Worm (Caenorhabditis elegans) whole organism, young adult: ENCODE results near the gene F22E12.1.

Experiments used
- C06A6.2 ChIP-seq: fragments of 200-800 bp; sonication (Bioruptor generic); conservative IDR thresholded peaks from 2 replicates; pipeline ENCODE4 v1.3.6; 2022; ENCODE audit warnings: missing genetic modification characterization, missing compliant biosample characterization
- C17E4.6 ChIP-seq: fragments of 200-800 bp; sonication (Bioruptor generic); IDR thresholded peaks from 2 replicates; pipeline ENCODE4 v1.3.6; 2022; ENCODE audit warnings: missing genetic modification reagents, missing genetic modification characterization, missing compliant biosample characterization
- F49E8.2 ChIP-seq: sonication (generic microtip); optimal IDR thresholded peaks from 3 replicates; lab custom pipeline; 2017; ENCODE audit warnings: missing genetic modification characterization, mild to moderate bottlenecking, missing compliant biosample characterization, antibody characterized with exemption, moderate library complexity; ENCODE audit not compliant: insufficient read depth
- Y53F4B.3 ChIP-seq: fragments of 200-800 bp; sonication (Bioruptor generic); IDR thresholded peaks from 2 replicates; pipeline ENCODE4 v1.3.6; 2022; ENCODE audit warnings: missing genetic modification reagents, missing genetic modification characterization, missing compliant biosample characterization
- ama-1 ChIP-seq, 3 experiments: fragments of 150-350 bp in 1 of 3; sonication (generic microtip) in 2 of 3; optimal IDR thresholded peaks; 2 replicates each; lab custom pipeline; 2014 to 2018; ENCODE audit warnings: missing biosample characterization in 2 of 3, missing genetic modification characterization in 2 of 3, missing genetic modification reagents in 2 of 3
- ceh-91 ChIP-seq: fragments of 200-800 bp; sonication (Bioruptor generic); IDR thresholded peaks from 2 replicates; pipeline ENCODE4 v1.3.6; 2022; ENCODE audit warnings: missing genetic modification reagents, missing genetic modification characterization, missing compliant biosample characterization
- ets-4 ChIP-seq: fragments of 200-800 bp; sonication (Bioruptor generic); optimal IDR thresholded peaks from 2 replicates; lab custom pipeline; 2018; ENCODE audit warnings: mild to moderate bottlenecking, missing genetic modification characterization, missing compliant biosample characterization
- rcor-1 ChIP-seq: fragments of 200-800 bp; sonication (Bioruptor generic); IDR thresholded peaks from 2 replicates; pipeline ENCODE4 v1.3.6; 2022; ENCODE audit warnings: missing genetic modification reagents, missing genetic modification characterization, missing compliant biosample characterization
- repo-1 ChIP-seq: sonication (generic microtip); optimal IDR thresholded peaks from 2 replicates; lab custom pipeline; 2017; ENCODE audit warnings: mild to moderate bottlenecking, missing genetic modification characterization, missing compliant biosample characterization
- snpc-4 ChIP-seq, 5 experiments: fragments of 150-350 bp in 1 of 5; sonication (generic microtip) in 4 of 5; optimal IDR thresholded peaks; 2 replicates each; lab custom pipeline; 2014 to 2018; ENCODE audit warnings: missing genetic modification characterization in 5 of 5, missing biosample characterization in 3 of 5, antibody characterized with exemption in 2 of 5, mild to moderate bottlenecking in 2 of 5, missing compliant biosample characterization in 2 of 5, missing genotype in 2 of 5, moderate library complexity in 2 of 5, missing genetic modification reagents in 1 of 5
- tlf-1 ChIP-seq: fragments of 200-800 bp; sonication (Bioruptor generic); optimal IDR thresholded peaks from 2 replicates; lab custom pipeline; 2018; ENCODE audit warnings: mild to moderate bottlenecking, missing genetic modification characterization, missing compliant biosample characterization

- TF ChIP-seq C17E4.6 (no peak), ceh-91 (GFP tag; lab: Robert Waterston, UW) (no peak), C06A6.2 (GFP tag; lab: Robert Waterston, UW) (no peak), ets-4 (GFP tag; lab: Kevin White, UChicago) (no peak), tlf-1 (GFP tag; lab: Kevin White, UChicago) (no peak), repo-1 (tag; lab: Kevin White, UChicago) (no peak), Y53F4B.3 (GFP tag; lab: Robert Waterston, UW) (no peak), ama-1 (optimal IDR thresholded peaks at IDR 0.05; lab: Kevin White, UChicago) (no peak), ama-1 (GFP tag; optimal IDR thresholded peaks at IDR 0.05; lab: Kevin White, UChicago) (no peak), rcor-1 (GFP tag; lab: Robert Waterston, UW) (no peak), snpc-4 (GFP tag; optimal IDR thresholded peaks at IDR 0.05; lab: Kevin White, UChicago) (no peak), snpc-4 (tag; optimal IDR thresholded peaks at IDR 0.05; lab: Kevin White, UChicago) (no peak), F49E8.2 (tag; lab: Kevin White, UChicago) (no peak)
Observed at ce11 chrV:10464160-10464559, 7.0 kb upstream of the F22E12.1 start.
